Fruit fly (Drosophila melanogaster) whole organism, embryonic: Measurements from ENCODE around the gene mmy.
A peak's percentile ranks its signal among the peaks of the same experiment; 100 is the strongest.

Experiments used
- Ada2b ChIP-seq: fragments of 200-800 bp; sonication (Bioruptor generic); IDR thresholded peaks from 2 replicates; pipeline ENCODE4 v1.3.6; 2022; ENCODE audit warnings: missing biosample characterization, missing genetic modification characterization
- Bgb ChIP-seq: fragments of 200-800 bp; sonication (Bioruptor generic); IDR thresholded peaks from 2 replicates; pipeline ENCODE4 v1.3.6; 2022; ENCODE audit warnings: missing biosample characterization, missing genetic modification characterization; ENCODE audit not compliant: partially characterized antibody
- CG10267 ChIP-seq: fragments of 200-800 bp; sonication (Bioruptor generic); optimal IDR thresholded peaks from 2 replicates; lab custom pipeline; 2018; ENCODE audit warnings: missing biosample characterization, mild to moderate bottlenecking, missing genetic modification characterization, moderate library complexity
- CG11560 ChIP-seq: fragments of 200-800 bp; sonication (Bioruptor generic); IDR thresholded peaks from 3 replicates; pipeline ENCODE4 v1.3.6; 2022; ENCODE audit warnings: missing biosample characterization, missing genetic modification characterization
- CG11696 ChIP-seq: fragments of 200-800 bp; sonication (Bioruptor generic); IDR thresholded peaks from 2 replicates; pipeline ENCODE4 v1.3.6; 2022; ENCODE audit warnings: missing biosample characterization, missing genetic modification characterization
- CG13287 ChIP-seq: fragments of 200-800 bp; sonication (Bioruptor generic); IDR thresholded peaks from 2 replicates; pipeline ENCODE4 v1.3.6; 2022; ENCODE audit warnings: missing biosample characterization, missing genetic modification characterization; ENCODE audit not compliant: partially characterized antibody
- CG13894 ChIP-seq: fragments of 200-800 bp; sonication (Bioruptor generic); optimal IDR thresholded peaks from 3 replicates; lab custom pipeline; 2018; ENCODE audit warnings: missing biosample characterization, mild to moderate bottlenecking, missing genetic modification characterization, moderate library complexity
- CG15073 ChIP-seq: fragments of 200-800 bp; sonication (Bioruptor generic); optimal IDR thresholded peaks from 2 replicates; lab custom pipeline; 2016; ENCODE audit warnings: missing biosample characterization, missing genetic modification characterization
- CG1529 ChIP-seq: fragments of 200-800 bp; sonication (Bioruptor generic); optimal IDR thresholded peaks from 3 replicates; lab custom pipeline; 2018; ENCODE audit warnings: missing biosample characterization, missing genetic modification characterization
- CG15601 ChIP-seq: fragments of 200-800 bp; sonication (Bioruptor generic); optimal IDR thresholded peaks from 3 replicates; lab custom pipeline; 2019; ENCODE audit warnings: missing biosample characterization, mild to moderate bottlenecking, missing genetic modification characterization, moderate library complexity
- CG30020 ChIP-seq: fragments of 200-800 bp; optimal IDR thresholded peaks from 2 replicates; lab custom pipeline; 2019; ENCODE audit warnings: missing biosample characterization, mild to moderate bottlenecking, missing genetic modification characterization, moderate library complexity
- CG30403 ChIP-seq: fragments of 200-800 bp; sonication (Bioruptor generic); optimal IDR thresholded peaks from 3 replicates; lab custom pipeline; 2016; ENCODE audit warnings: missing biosample characterization, missing genetic modification characterization
- CG32532 ChIP-seq: fragments of 200-800 bp; sonication (Bioruptor generic); IDR thresholded peaks from 2 replicates; pipeline ENCODE4 v1.3.6; 2022; ENCODE audit warnings: missing biosample characterization, missing genetic modification characterization
- CG33213 ChIP-seq: fragments of 200-800 bp; sonication (Bioruptor generic); optimal IDR thresholded peaks from 3 replicates; lab custom pipeline; 2016; ENCODE audit warnings: missing biosample characterization, missing genetic modification characterization
- CG3838 ChIP-seq: fragments of 200-800 bp; sonication (Bioruptor generic); optimal IDR thresholded peaks from 3 replicates; lab custom pipeline; 2016; ENCODE audit warnings: missing biosample characterization, missing genetic modification characterization
- CG4328 ChIP-seq: fragments of 200-800 bp; sonication (Bioruptor generic); optimal IDR thresholded peaks from 3 replicates; lab custom pipeline; 2017; ENCODE audit warnings: missing biosample characterization, missing genetic modification reagents, missing genetic modification characterization
- CG7928 ChIP-seq: fragments of 200-800 bp; sonication (Bioruptor generic); optimal IDR thresholded peaks from 2 replicates; lab custom pipeline; 2017; ENCODE audit warnings: missing biosample characterization, mild to moderate bottlenecking, missing genetic modification characterization
- CG8281 ChIP-seq: fragments of 200-800 bp; sonication (Bioruptor generic); optimal IDR thresholded peaks from 2 replicates; lab custom pipeline; 2018; ENCODE audit warnings: missing biosample characterization, mild to moderate bottlenecking, missing genetic modification characterization, moderate library complexity
- CG9817 ChIP-seq: fragments of 200-800 bp; sonication (Bioruptor generic); optimal IDR thresholded peaks from 2 replicates; lab custom pipeline; 2018; ENCODE audit warnings: missing biosample characterization, mild to moderate bottlenecking, missing genetic modification characterization, moderate library complexity
- Dip3 ChIP-seq: fragments of 200-800 bp; sonication (Bioruptor generic); optimal IDR thresholded peaks from 3 replicates; lab custom pipeline; 2016; ENCODE audit warnings: missing biosample characterization, missing genetic modification characterization
- Doc2 ChIP-seq: fragments of 200-800 bp; sonication (Bioruptor generic); IDR thresholded peaks from 2 replicates; pipeline ENCODE4 v1.3.6; 2022; ENCODE audit warnings: missing biosample characterization, missing genetic modification characterization
- Dp ChIP-seq: fragments of 200-800 bp; sonication (Bioruptor generic); optimal IDR thresholded peaks from 2 replicates; lab custom pipeline; 2018; ENCODE audit warnings: missing biosample characterization, mild to moderate bottlenecking, missing genetic modification characterization, moderate library complexity
- Hr51 ChIP-seq, 2 experiments: fragments of 200-800 bp; sonication (Bioruptor generic); optimal IDR thresholded peaks; 2 replicates in 1 of 2; 3 replicates in 1 of 2; lab custom pipeline; 2016 to 2018; ENCODE audit warnings: missing biosample characterization in 2 of 2, missing genetic modification characterization in 2 of 2, mild to moderate bottlenecking in 1 of 2, moderate library complexity in 1 of 2
- Lim3 ChIP-seq: fragments of 200-800 bp; sonication (Bioruptor generic); IDR thresholded peaks from 2 replicates; pipeline ENCODE4 v1.3.6; 2022; ENCODE audit warnings: missing biosample characterization, missing genetic modification characterization
- Myb ChIP-seq: fragments of 200-800 bp; sonication (Bioruptor generic); optimal IDR thresholded peaks from 2 replicates; lab custom pipeline; 2016; ENCODE audit warnings: missing biosample characterization, missing genetic modification characterization
- Pdp1 ChIP-seq, 2 experiments: fragments of 200-800 bp; sonication (Bioruptor generic); optimal IDR thresholded peaks; 3 replicates each; lab custom pipeline; 2016; ENCODE audit warnings: missing biosample characterization in 2 of 2, missing genetic modification characterization in 2 of 2, mild to moderate bottlenecking in 1 of 2, moderate library complexity in 1 of 2
- Stat92E ChIP-seq, 3 experiments: fragments of >200 bp in 2 of 3; fragments of 200-800 bp in 1 of 3; sonication (Bioruptor generic) in 1 of 3; optimal IDR thresholded peaks; 2 replicates each; lab custom pipeline; 2017 to 2019; ENCODE audit warnings: missing biosample characterization in 3 of 3, missing genetic modification characterization in 3 of 3, mild to moderate bottlenecking in 1 of 3, moderate library complexity in 1 of 3
- ac ChIP-seq: fragments of 200-800 bp; sonication (Bioruptor generic); optimal IDR thresholded peaks from 3 replicates; lab custom pipeline; 2017; ENCODE audit warnings: missing biosample characterization, mild to moderate bottlenecking, missing genetic modification characterization
- aop ChIP-seq: fragments of 200-800 bp; sonication (Bioruptor generic); IDR thresholded peaks from 2 replicates; pipeline ENCODE4 v1.3.6; 2022; ENCODE audit warnings: missing biosample characterization, missing genetic modification characterization
- ara ChIP-seq: fragments of 200-800 bp; sonication (Bioruptor generic); IDR thresholded peaks from 2 replicates; pipeline ENCODE4 v1.3.6; 2022; ENCODE audit warnings: missing biosample characterization, missing genetic modification characterization
- cas ChIP-seq: fragments of 200-800 bp; sonication (Bioruptor generic); IDR thresholded peaks from 2 replicates; pipeline ENCODE4 v1.3.6; 2022; ENCODE audit warnings: missing biosample characterization, missing genetic modification characterization
- emc ChIP-seq: fragments of 200-800 bp; sonication (Bioruptor generic); optimal IDR thresholded peaks from 2 replicates; lab custom pipeline; 2016; ENCODE audit warnings: missing biosample characterization, missing genetic modification characterization
- en ChIP-seq: fragments of 200-800 bp; sonication (Bioruptor generic); optimal IDR thresholded peaks from 2 replicates; lab custom pipeline; 2016; ENCODE audit warnings: missing biosample characterization, missing genetic modification characterization
- fd96Cb ChIP-seq: fragments of 200-800 bp; sonication (Bioruptor generic); optimal IDR thresholded peaks from 2 replicates; lab custom pipeline; 2018; ENCODE audit warnings: missing biosample characterization, mild to moderate bottlenecking, missing genetic modification characterization, moderate library complexity
- ind ChIP-seq: fragments of 200-800 bp; sonication (Bioruptor generic); optimal IDR thresholded peaks from 3 replicates; lab custom pipeline; 2016; ENCODE audit warnings: missing biosample characterization, missing genetic modification characterization
- insv ChIP-seq, 2 experiments: fragments of 200-800 bp; sonication (Bioruptor generic); optimal IDR thresholded peaks; 3 replicates each; lab custom pipeline; 2016 to 2018; ENCODE audit warnings: missing biosample characterization in 2 of 2, missing genetic modification characterization in 2 of 2
- kah ChIP-seq: fragments of 200-800 bp; sonication (Bioruptor generic); optimal IDR thresholded peaks from 2 replicates; lab custom pipeline; 2018; ENCODE audit warnings: missing biosample characterization, mild to moderate bottlenecking, missing genetic modification characterization
- kay ChIP-seq: fragments of 200-800 bp; sonication (Bioruptor generic); optimal IDR thresholded peaks from 2 replicates; lab custom pipeline; 2016; ENCODE audit warnings: missing biosample characterization, missing genetic modification characterization
- ken ChIP-seq: fragments of 200-800 bp; sonication (Bioruptor generic); IDR thresholded peaks from 3 replicates; pipeline ENCODE4 v1.3.6; 2022; ENCODE audit warnings: missing biosample characterization, missing genetic modification characterization
- mld ChIP-seq: fragments of 200-800 bp; sonication (Bioruptor generic); IDR thresholded peaks from 3 replicates; pipeline ENCODE4 v1.3.6; 2022; ENCODE audit warnings: missing biosample characterization, missing genetic modification characterization; ENCODE audit not compliant: partially characterized antibody
- pzg ChIP-seq: fragments of 200-800 bp; sonication (Bioruptor generic); optimal IDR thresholded peaks from 3 replicates; lab custom pipeline; 2018; ENCODE audit warnings: missing biosample characterization, mild to moderate bottlenecking, missing genetic modification characterization, moderate library complexity
- sens-2 ChIP-seq: fragments of 200-800 bp; sonication (Bioruptor generic); IDR thresholded peaks from 2 replicates; pipeline ENCODE4 v1.3.6; 2022; ENCODE audit warnings: missing biosample characterization, missing genetic modification characterization
- sug ChIP-seq: fragments of 200-800 bp; optimal IDR thresholded peaks from 2 replicates; lab custom pipeline; 2019; ENCODE audit warnings: missing biosample characterization, mild to moderate bottlenecking, missing genetic modification characterization, moderate library complexity
- toy ChIP-seq: fragments of 200-800 bp; sonication (Bioruptor generic); IDR thresholded peaks from 2 replicates; pipeline ENCODE4 v1.3.6; 2022; ENCODE audit warnings: missing biosample characterization, missing genetic modification characterization
- ttk ChIP-seq: fragments of 200-800 bp; sonication (Bioruptor generic); IDR thresholded peaks from 2 replicates; pipeline ENCODE4 v2.1.2; 2022; ENCODE audit warnings: missing biosample characterization, missing genetic modification characterization
- twi ChIP-seq: fragments of 200-800 bp; optimal IDR thresholded peaks from 2 replicates; lab custom pipeline; 2019; ENCODE audit warnings: missing biosample characterization, mild to moderate bottlenecking, missing genetic modification characterization, moderate library complexity
- vfl ChIP-seq: fragments of 200-800 bp; sonication (Bioruptor generic); optimal IDR thresholded peaks from 2 replicates; lab custom pipeline; 2016; ENCODE audit warnings: missing biosample characterization, missing genetic modification characterization
- zen2 ChIP-seq: fragments of 200-800 bp; sonication (Bioruptor generic); IDR thresholded peaks from 3 replicates; pipeline ENCODE4 v1.3.6; 2022; ENCODE audit warnings: missing biosample characterization, missing genetic modification characterization; ENCODE audit not compliant: partially characterized antibody

mmy gene

dm6 chr2L:6473076-6474037 is at the start of gene mmy (continued):
- TF ChIP-seq CG1529 (GFP tag; lab: Kevin White, UChicago): peak; percentile 6
- TF ChIP-seq ind (GFP tag; lab: Kevin White, UChicago): peak; percentile 12
- TF ChIP-seq Dp (GFP tag; lab: Kevin White, UChicago): peak; percentile 52
- TF ChIP-seq kay (GFP tag; lab: Kevin White, UChicago): no peak
- no peak for TF ChIP-seq cas
- peak; percentile 47 for TF ChIP-seq CG32532 (GFP tag; lab: Robert Waterston, UW)
- TF ChIP-seq insv (GFP tag; optimal IDR thresholded peaks at IDR 0.05; lab: Kevin White, UChicago): peak in 1 of 2 experiments; percentile 17
- TF ChIP-seq CG4328 (GFP tag; lab: Kevin White, UChicago): peak; percentile 43
- peak; percentile 53 for TF ChIP-seq CG33213 (GFP tag; lab: Kevin White, UChicago)
- peak; percentile 33 for TF ChIP-seq Myb (GFP tag; lab: Kevin White, UChicago)
- TF ChIP-seq fd96Cb (tag; lab: Kevin White, UChicago): peak; percentile 47
- TF ChIP-seq Pdp1 (GFP tag; optimal IDR thresholded peaks at IDR 0.05; lab: Kevin White, UChicago): peak in 1 of 2 experiments; percentile 64
- peak; percentile 55 for TF ChIP-seq CG13287 (GFP tag; lab: Robert Waterston, UW)
- TF ChIP-seq Doc2 (GFP tag; lab: Robert Waterston, UW): no peak
- peak; percentile 37 for TF ChIP-seq CG10267 (tag; lab: Kevin White, UChicago)
- no peak for TF ChIP-seq mld
- no peak for TF ChIP-seq CG3838
- TF ChIP-seq toy: no peak
- TF ChIP-seq zen2 (GFP tag; lab: Robert Waterston, UW): no peak
- TF ChIP-seq sens-2 (GFP tag; lab: Robert Waterston, UW): 0 out of 2 replicates have a peak, but pooled peaks have one; percentile 14
- no peak for TF ChIP-seq ken
- no peak for TF ChIP-seq vfl (GFP tag; lab: Kevin White, UChicago)
- TF ChIP-seq CG8281 (tag; lab: Kevin White, UChicago): no peak
- peak; percentile 52 for TF ChIP-seq CG30403 (GFP tag; lab: Kevin White, UChicago)
- peak; percentile 56 for TF ChIP-seq Bgb (GFP tag; lab: Robert Waterston, UW)
- peak; percentile 15 to 81 for TF ChIP-seq Hr51 (GFP tag; optimal IDR thresholded peaks at IDR 0.05; lab: Kevin White, UChicago)
- TF ChIP-seq CG30020 (tag; lab: Kevin White, UChicago): peak; percentile 61
- TF ChIP-seq Stat92E (GFP tag; optimal IDR thresholded peaks at IDR 0.05; lab: Kevin White, UChicago): peak in 1 of 3 experiments; percentile 32
- TF ChIP-seq CG15601 (tag; lab: Kevin White, UChicago): no peak
- peak; percentile 19 for TF ChIP-seq kah (GFP tag; lab: Kevin White, UChicago)
- TF ChIP-seq ara: no peak
- TF ChIP-seq Dip3 (GFP tag; lab: Kevin White, UChicago): no peak
- TF ChIP-seq aop: peak; percentile 84
- peak; percentile 66 for TF ChIP-seq sug (tag; lab: Kevin White, UChicago)
- peak; percentile 43 for TF ChIP-seq CG13894 (tag; lab: Kevin White, UChicago)
- TF ChIP-seq pzg (GFP tag; lab: Kevin White, UChicago): peak; percentile 78
- TF ChIP-seq CG7928 (GFP tag; lab: Kevin White, UChicago): peak; percentile 23
- TF ChIP-seq Lim3: no peak
- TF ChIP-seq CG11696 (GFP tag; lab: Robert Waterston, UW): 0 out of 2 replicates have a peak, but pooled peaks have one; percentile 42
- TF ChIP-seq CG15073 (GFP tag; lab: Kevin White, UChicago): no peak
- TF ChIP-seq Ada2b (GFP tag; lab: Robert Waterston, UW): no peak
- TF ChIP-seq emc: no peak
- peak; percentile 6 for TF ChIP-seq CG9817 (tag; lab: Kevin White, UChicago)
- TF ChIP-seq ttk (GFP tag; lab: Robert Waterston, UW): no peak
- TF ChIP-seq en: peak; percentile 10
- TF ChIP-seq twi (tag; lab: Kevin White, UChicago): no peak
- no peak for TF ChIP-seq ac (GFP tag; lab: Kevin White, UChicago)
- TF ChIP-seq CG11560 (tag; lab: Robert Waterston, UW): no peak
